Worm (Caenorhabditis elegans): ENCODE results near the gene F21D5.6.

ce11 chrIV:8724907-8725306, 16.3 kb downstream of the F21D5.6 start:
- TF ChIP-seq unc-39 (tag; optimal IDR thresholded peaks at IDR 0.05) (no peak), lin-11 (tag; optimal IDR thresholded peaks at IDR 0.05) (no peak)
